Worm (Caenorhabditis elegans): ENCODE results near the gene T09F3.5.

Gene T09F3.5

ce11 chrII:10443898-10444297 is 47.2 kb downstream of the T09F3.5 start:
- no peak for TF ChIP-seq unc-62 (GFP tag; optimal IDR thresholded peaks at IDR 0.05)

- TF ChIP-seq unc-62 (GFP tag; optimal IDR thresholded peaks at IDR 0.05) = no peak
These were observed 48.5 kb downstream of the T09F3.5 start for ce11 chrII:10444971-10445707.

ce11 chrII:10445738-10446137 is 49.1 kb downstream of the T09F3.5 start:
- TF ChIP-seq unc-62 (GFP tag; optimal IDR thresholded peaks at IDR 0.05) = no peak

ce11 chrII:10446300-10446699 is 49.6 kb downstream of the T09F3.5 start:
- no peak for TF ChIP-seq unc-62 (GFP tag; optimal IDR thresholded peaks at IDR 0.05)

- no peak for TF ChIP-seq unc-62 (GFP tag; optimal IDR thresholded peaks at IDR 0.05)
These were observed 50.1 kb downstream of the T09F3.5 start for ce11 chrII:10446814-10447213.

DNA sequence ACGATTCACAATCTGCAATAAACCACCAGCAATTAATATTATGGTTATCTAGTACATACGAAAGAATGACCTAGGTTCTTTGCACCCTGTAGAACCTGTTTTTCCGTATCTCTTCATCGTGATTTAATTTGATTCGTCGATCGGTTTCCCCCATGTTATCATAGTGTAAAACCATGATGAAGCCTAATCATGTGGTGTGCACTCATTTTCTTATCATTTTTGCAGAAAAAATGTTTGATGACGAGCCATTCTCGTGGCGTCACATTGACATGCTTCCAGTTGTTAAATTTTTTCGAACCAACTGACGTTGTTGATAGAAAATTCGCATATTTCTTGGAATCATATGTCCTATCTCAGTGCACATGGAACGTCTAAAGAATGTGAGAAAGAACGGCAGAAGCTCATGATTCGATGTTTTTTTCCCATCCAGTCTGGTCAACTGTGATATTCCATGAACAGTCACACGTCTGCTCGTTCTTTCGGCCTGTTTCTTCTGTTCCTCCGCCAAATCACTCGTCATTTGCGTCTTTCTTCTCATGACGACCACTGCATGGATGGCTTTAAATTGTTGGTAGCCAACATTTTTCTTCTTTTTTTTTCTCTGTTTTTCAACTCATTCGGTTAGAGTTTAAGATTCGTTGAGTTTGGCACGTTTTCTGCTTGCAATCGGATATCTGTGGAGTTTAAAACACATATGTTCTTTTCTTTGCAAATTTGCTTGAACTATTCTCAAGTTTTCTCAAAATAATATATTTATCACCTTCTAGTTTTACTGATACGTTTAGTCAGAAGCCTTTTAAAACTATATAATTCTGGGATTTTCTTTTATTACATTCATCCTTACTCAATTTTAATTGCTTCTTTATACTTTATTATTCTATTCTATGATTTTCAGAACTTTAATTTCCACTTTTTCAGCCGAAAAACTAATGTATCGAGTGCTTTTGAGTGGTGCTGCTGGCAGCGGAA is 51.0 kb downstream of the T09F3.5 start, which contains the start of gene ZK673.2:
TSS of gene ZK673.2 (plus strand) at position 919 of the 969 bp plus-strand sequence.
- no peak for TF ChIP-seq unc-62 (GFP tag; optimal IDR thresholded peaks at IDR 0.05)

Measured in whole organism, dauer.